Fruit fly (Drosophila melanogaster): ENCODE measurements around the gene CG43074.

Gene CG43074

DNA sequence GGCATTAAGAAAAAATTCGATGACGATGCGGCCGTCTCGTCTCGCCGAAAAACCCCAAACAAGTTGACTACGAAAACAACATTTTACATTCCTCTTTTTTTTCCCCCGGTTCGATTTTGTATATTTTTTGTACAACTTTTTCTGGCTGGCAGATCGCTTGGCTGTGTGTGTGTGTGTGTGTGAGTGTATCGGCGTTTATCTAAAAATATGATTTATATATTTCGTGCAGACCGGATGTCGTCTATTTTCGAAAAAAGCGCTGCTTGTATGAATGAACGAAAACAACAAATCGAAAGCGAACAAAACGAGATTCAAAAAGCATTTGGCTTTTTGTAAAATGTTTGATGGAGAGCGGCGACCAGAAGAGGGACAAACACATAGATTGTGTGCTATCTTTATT, 50.5 kb downstream of the CG43074 start:
- TF ChIP-seq cg (GFP tag; optimal IDR thresholded peaks at IDR 0.05) (peak; percentile 30), Med (GFP tag) (peak; percentile 53), sd (tag; optimal IDR thresholded peaks at IDR 0.05) (peak; percentile 72), jumu (GFP tag; optimal IDR thresholded peaks at IDR 0.05) (no peak)
